Fruit fly (Drosophila melanogaster): ENCODE data around the gene RpS3.

Gene RpS3

DNA sequence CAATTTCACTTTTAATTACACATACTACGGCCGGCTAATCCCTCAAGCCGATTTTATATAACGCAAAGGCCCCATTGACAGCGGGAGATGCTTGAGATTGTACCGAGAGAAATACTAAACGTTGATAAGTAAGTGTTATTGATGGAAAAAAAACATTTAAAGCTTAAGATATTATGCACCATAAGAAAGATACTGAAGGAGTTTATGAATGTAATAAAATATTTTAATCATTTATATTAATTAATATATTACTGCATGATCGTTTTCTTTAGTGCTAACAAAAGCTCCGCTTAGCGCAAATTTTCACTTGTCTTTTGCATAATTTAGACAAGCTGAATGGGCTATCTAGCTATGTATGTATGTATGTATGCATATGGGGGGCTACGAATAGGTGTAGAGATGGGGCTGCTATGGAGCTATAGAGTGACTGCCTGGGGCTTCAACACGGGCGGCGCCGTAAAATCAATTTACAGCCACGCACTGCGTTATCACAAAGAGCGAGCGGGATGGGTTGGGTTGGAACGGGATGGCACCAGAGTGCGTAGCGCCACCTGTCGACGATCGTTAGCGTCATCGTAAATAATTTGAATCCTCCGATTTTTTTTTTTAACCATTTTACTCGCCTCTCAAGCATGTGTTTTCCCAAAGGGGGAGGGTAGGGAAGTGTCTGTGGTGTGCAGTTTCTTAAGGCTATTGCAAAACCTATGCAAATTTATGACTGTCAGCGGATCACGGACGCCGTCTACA, 38.1 kb downstream of the RpS3 start:
- TF ChIP-seq Ets21C (GFP tag; optimal IDR thresholded peaks at IDR 0.05) (no peak), Eip93F (GFP tag; optimal IDR thresholded peaks at IDR 0.05) (no peak), CG3032 (tag; optimal IDR thresholded peaks at IDR 0.05) (no peak), CG6854 (GFP tag; optimal IDR thresholded peaks at IDR 0.05) (no peak), ss (GFP tag; optimal IDR thresholded peaks at IDR 0.05) (no peak), CG31627 (GFP tag; optimal IDR thresholded peaks at IDR 0.05) (no peak), CG32006 (GFP tag; optimal IDR thresholded peaks at IDR 0.05) (peak; percentile 63), CG15336 (GFP tag; IDR thresholded peaks at IDR 0.05) (peak; percentile 69), CG11902 (GFP tag; optimal IDR thresholded peaks at IDR 0.05) (no peak), CG4318 (GFP tag; optimal IDR thresholded peaks at IDR 0.05) (peak; percentile 19), CG7368 (GFP tag; optimal IDR thresholded peaks at IDR 0.05) (no peak), lz (GFP tag; optimal IDR thresholded peaks at IDR 0.05) (no peak), OdsH (GFP tag; optimal IDR thresholded peaks at IDR 0.05) (peak; percentile 4), eg (GFP tag; IDR thresholded peaks at IDR 0.05) (peak; percentile 42; the same call in 1 of the 3 replicates), fd85E (GFP tag; optimal IDR thresholded peaks at IDR 0.05) (no peak), Hr38 (GFP tag; optimal IDR thresholded peaks at IDR 0.05) (no peak), CG8319 (GFP tag; optimal IDR thresholded peaks at IDR 0.05) (no peak), CG8119 (GFP tag; IDR thresholded peaks at IDR 0.05) (peak; percentile 77), CG11294 (GFP tag; IDR thresholded peaks at IDR 0.05) (no peak), CG6163 (GFP tag; IDR thresholded peaks at IDR 0.05) (0 out of 3 replicates have a peak, but pooled peaks have one; percentile 42), cyc (GFP tag; optimal IDR thresholded peaks at IDR 0.05) (no peak), CG10631 (GFP tag; optimal IDR thresholded peaks at IDR 0.05) (peak; percentile 18), CG34406 (GFP tag; optimal IDR thresholded peaks at IDR 0.05) (no peak), spab (GFP tag; optimal IDR thresholded peaks at IDR 0.05) (no peak), Eip78C (GFP tag) (peak; percentile 63), Hr4 (GFP tag; optimal IDR thresholded peaks at IDR 0.05) (peak; percentile 39), topi (GFP tag; optimal IDR thresholded peaks at IDR 0.05) (no peak), Blimp-1 (GFP tag; optimal IDR thresholded peaks at IDR 0.05) (no peak), CG11762 (GFP tag; optimal IDR thresholded peaks at IDR 0.05; ENCODE audit: insufficient read depth) (no peak), Sox15 (GFP tag; optimal IDR thresholded peaks at IDR 0.05) (no peak), Smox (GFP tag; optimal IDR thresholded peaks at IDR 0.05) (no peak), CG6276 (GFP tag; optimal IDR thresholded peaks at IDR 0.05) (peak; percentile 55), CG8632 (GFP tag; optimal IDR thresholded peaks at IDR 0.05) (no peak), Lpt (GFP tag; optimal IDR thresholded peaks at IDR 0.05) (peak; percentile 19), esn (GFP tag; optimal IDR thresholded peaks at IDR 0.05) (no peak), dsx (GFP tag; optimal IDR thresholded peaks at IDR 0.05; ENCODE audit: poor library complexity, severe bottlenecking) (no peak), CG10669 (GFP tag; optimal IDR thresholded peaks at IDR 0.05) (no peak), achi (GFP tag; optimal IDR thresholded peaks at IDR 0.05) (peak; percentile 2), vri (GFP tag; optimal IDR thresholded peaks at IDR 0.05) (no peak), Met (GFP tag; optimal IDR thresholded peaks at IDR 0.05) (no peak), salr (GFP tag; optimal IDR thresholded peaks at IDR 0.05) (no peak)

DNA sequence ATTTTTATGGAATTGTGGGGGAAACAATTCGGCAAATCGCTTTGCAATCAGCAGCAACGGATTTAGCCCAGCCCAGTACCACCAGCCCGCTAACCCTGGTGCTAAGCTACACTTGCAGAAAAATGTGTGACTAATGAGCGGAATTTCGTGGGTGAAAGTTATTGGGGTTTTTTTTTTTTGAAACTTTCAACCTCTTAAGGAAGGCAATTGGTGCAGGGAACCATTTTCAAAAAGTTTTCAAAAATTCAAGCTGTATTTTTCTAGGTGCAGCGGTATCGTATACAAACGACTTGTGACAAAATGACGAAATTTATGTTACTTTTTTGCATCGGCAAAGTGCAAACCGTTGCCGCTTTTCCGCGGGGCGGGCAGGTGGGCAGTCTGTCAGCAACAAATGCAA, 40.4 kb downstream of the RpS3 start:
- TF ChIP-seq Ets96B (tag; optimal IDR thresholded peaks at IDR 0.05) (no peak), ss (GFP tag; optimal IDR thresholded peaks at IDR 0.05) (no peak), dsx (GFP tag; optimal IDR thresholded peaks at IDR 0.05; ENCODE audit: poor library complexity, severe bottlenecking) (no peak), Eip78C (GFP tag) (peak; percentile 67), Blimp-1 (GFP tag; optimal IDR thresholded peaks at IDR 0.05) (no peak), CG6163 (GFP tag; IDR thresholded peaks at IDR 0.05) (peak; percentile 64; the same call in 2 of the 3 replicates), fkh (GFP tag; optimal IDR thresholded peaks at IDR 0.05) (no peak), CG8119 (GFP tag; IDR thresholded peaks at IDR 0.05) (peak; percentile 73), acj6 (GFP tag; optimal IDR thresholded peaks at IDR 0.05) (peak; percentile 9), Smox (GFP tag; optimal IDR thresholded peaks at IDR 0.05) (no peak), CG6792 (GFP tag; optimal IDR thresholded peaks at IDR 0.05) (no peak), topi (GFP tag; optimal IDR thresholded peaks at IDR 0.05) (no peak), salr (GFP tag; optimal IDR thresholded peaks at IDR 0.05) (no peak), CG6854 (GFP tag; optimal IDR thresholded peaks at IDR 0.05) (no peak), CG11294 (GFP tag; IDR thresholded peaks at IDR 0.05) (peak; percentile 51; the same call in 1 of the 2 replicates), dac (GFP tag; optimal IDR thresholded peaks at IDR 0.05) (no peak), Sox14 (GFP tag; optimal IDR thresholded peaks at IDR 0.05) (no peak), svp (GFP tag) (no peak), CG9139 (GFP tag; optimal IDR thresholded peaks at IDR 0.05) (no peak), CG34406 (GFP tag; optimal IDR thresholded peaks at IDR 0.05) (no peak), Lpt (GFP tag; optimal IDR thresholded peaks at IDR 0.05) (peak; percentile 6), CG11902 (GFP tag; optimal IDR thresholded peaks at IDR 0.05) (no peak), esn (GFP tag; optimal IDR thresholded peaks at IDR 0.05) (no peak)
